Worm (Caenorhabditis elegans) whole organism, midembryonic: ENCODE results near the gene F23F1.4.

Source experiments
- T22C8.4 ChIP-seq: fragments of 200-800 bp; sonication (Bioruptor generic); IDR thresholded peaks from 2 replicates; pipeline ENCODE4 v1.3.6; 2022; ENCODE audit warnings: missing genetic modification characterization, missing compliant biosample characterization
- cog-1 ChIP-seq: sonication (generic microtip); optimal IDR thresholded peaks from 2 replicates; lab custom pipeline; 2016; ENCODE audit warnings: missing genetic modification characterization, missing compliant biosample characterization
- flt-1 ChIP-seq: fragments of 200-800 bp; sonication (Bioruptor generic); IDR thresholded peaks from 2 replicates; pipeline ENCODE4 v1.3.6; 2022; ENCODE audit warnings: missing genetic modification characterization, missing compliant biosample characterization
- klf-2 ChIP-seq: fragments of 200-800 bp; sonication (Bioruptor generic); conservative IDR thresholded peaks from 2 replicates; pipeline ENCODE4 v1.3.6; 2022; ENCODE audit warnings: missing genetic modification reagents, missing genetic modification characterization, missing compliant biosample characterization
- med-1 ChIP-seq: sonication (generic microtip); optimal IDR thresholded peaks from 2 replicates; lab custom pipeline; 2017; ENCODE audit warnings: missing genetic modification characterization, mild to moderate bottlenecking, missing compliant biosample characterization, antibody characterized with exemption, missing genetic modification reagents; ENCODE audit not compliant: insufficient read depth
- ref-1 ChIP-seq: fragments of 200-800 bp; sonication (Bioruptor generic); conservative IDR thresholded peaks from 2 replicates; pipeline ENCODE4 v1.3.6; 2022; ENCODE audit warnings: missing genetic modification reagents, missing genetic modification characterization, missing compliant biosample characterization
- tab-1 ChIP-seq: fragments of 200-800 bp; sonication (Bioruptor generic); IDR thresholded peaks from 2 replicates; pipeline ENCODE4 v1.3.6; 2022; ENCODE audit warnings: missing genetic modification characterization, missing compliant biosample characterization
- ztf-23 ChIP-seq: fragments of 200-800 bp; sonication (Bioruptor generic); IDR thresholded peaks from 2 replicates; pipeline ENCODE4 v1.3.6; 2022; ENCODE audit warnings: missing genetic modification reagents, missing genetic modification characterization, missing compliant biosample characterization
- ztf-29 ChIP-seq: fragments of 200-800 bp; sonication (Bioruptor generic); IDR thresholded peaks from 2 replicates; pipeline ENCODE4 v1.3.6; 2022; ENCODE audit warnings: missing genetic modification reagents, missing genetic modification characterization, missing compliant biosample characterization

DNA sequence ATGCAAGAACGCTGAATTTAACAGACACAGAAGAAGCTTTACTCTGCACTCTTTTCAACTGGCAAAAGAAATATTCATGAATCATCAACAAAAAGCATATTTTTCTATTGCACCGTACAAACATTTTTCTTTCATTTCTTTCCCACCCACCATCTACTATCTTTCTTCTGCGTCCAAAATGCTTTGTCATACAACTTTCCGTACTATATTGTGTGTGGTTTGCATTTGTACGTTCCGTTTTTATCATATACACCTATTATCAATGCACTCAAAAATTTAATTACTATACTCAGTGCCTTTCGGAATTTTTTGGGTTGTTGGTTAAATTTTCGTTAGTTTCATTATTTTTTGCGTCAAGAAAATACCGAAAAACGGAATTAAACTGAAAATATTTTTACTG, 39.4 kb upstream of the F23F1.4 start:
- no peak for TF ChIP-seq ztf-29 (GFP tag; lab: Robert Waterston, UW)
- no peak for TF ChIP-seq tab-1 (GFP tag; lab: Robert Waterston, UW)
- no peak for TF ChIP-seq med-1 (GFP tag; lab: Kevin White, UChicago)
- no peak for TF ChIP-seq T22C8.4
- no peak for TF ChIP-seq flt-1
- no peak for TF ChIP-seq ztf-23
- no peak for TF ChIP-seq klf-2 (GFP tag; lab: Robert Waterston, UW)
- TF ChIP-seq cog-1 (tag; lab: Kevin White, UChicago), result no peak
- TF ChIP-seq ref-1, result no peak
